2 fruit fly cellular contexts compared by ENCODE assay signal in genomic region chr2L:9442795-9443287, dm6.
TF ChIP-seq lines count a peak whose summit lies in the region.

No protein-coding gene starts in this region.

- TF ChIP-seq CTCF in whole organism, embryonic (GFP tag; optimal IDR thresholded peaks at IDR 0.05; lab: Kevin White, UChicago) = no peak

TF ChIP-seq in whole organism, embryonic, 481 proteins besides CTCF, POLR2A, EP300 and RAD21:
- TF ChIP-seq CG15514 (GFP tag; optimal IDR thresholded peaks at IDR 0.05; lab: Kevin White, UChicago) (no peak), Atf3 (GFP tag; optimal IDR thresholded peaks at IDR 0.05; lab: Kevin White, UChicago) (no peak), pros (GFP tag; optimal IDR thresholded peaks at IDR 0.05; lab: Kevin White, UChicago) (peak; percentile 81), Stat92E (GFP tag; optimal IDR thresholded peaks at IDR 0.05; lab: Kevin White, UChicago) (no peak), Dref (GFP tag; IDR thresholded peaks at IDR 0.05; lab: Robert Waterston, UW) (no peak), wek (GFP tag; optimal IDR thresholded peaks at IDR 0.05; lab: Kevin White, UChicago) (no peak), kni (GFP tag; optimal IDR thresholded peaks at IDR 0.05; lab: Kevin White, UChicago) (peak; percentile 3), CG3065 (GFP tag; optimal IDR thresholded peaks at IDR 0.05; lab: Kevin White, UChicago) (no peak), fd3F (GFP tag; optimal IDR thresholded peaks at IDR 0.05; lab: Kevin White, UChicago) (no peak), CkIIα-i1 (GFP tag; IDR thresholded peaks at IDR 0.05; lab: Robert Waterston, UW) (no peak), CG1529 (GFP tag; optimal IDR thresholded peaks at IDR 0.05; lab: Kevin White, UChicago) (no peak), CG5180 (GFP tag; optimal IDR thresholded peaks at IDR 0.05; lab: Kevin White, UChicago) (no peak), abd-A (tag; optimal IDR thresholded peaks at IDR 0.05; lab: Kevin White, UChicago) (peak; percentile 51), gt (GFP tag; IDR thresholded peaks at IDR 0.05; lab: Robert Waterston, UW) (no peak), CG31365 (tag; optimal IDR thresholded peaks at IDR 0.05; lab: Kevin White, UChicago) (no peak), ERR (GFP tag; optimal IDR thresholded peaks at IDR 0.05; lab: Kevin White, UChicago) (no peak), Chrac-16 (GFP tag; optimal IDR thresholded peaks at IDR 0.05; lab: Kevin White, UChicago) (no peak), tll (GFP tag; optimal IDR thresholded peaks at IDR 0.05; lab: Kevin White, UChicago) (no peak), Hey (tag; optimal IDR thresholded peaks at IDR 0.05; lab: Kevin White, UChicago) (peak; percentile 97), cg (GFP tag; optimal IDR thresholded peaks at IDR 0.05; lab: Kevin White, UChicago) (no peak), CG17612 (GFP tag; IDR thresholded peaks at IDR 0.05; lab: Robert Waterston, UW) (no peak), CG33213 (GFP tag; optimal IDR thresholded peaks at IDR 0.05; lab: Kevin White, UChicago) (no peak), CG11247 (GFP tag; IDR thresholded peaks at IDR 0.05; lab: Robert Waterston, UW) (no peak), Six4 (GFP tag; optimal IDR thresholded peaks at IDR 0.05; lab: Kevin White, UChicago) (no peak), Eip74EF (GFP tag; optimal IDR thresholded peaks at IDR 0.05; lab: Kevin White, UChicago) (no peak), btn (GFP tag; optimal IDR thresholded peaks at IDR 0.05; lab: Kevin White, UChicago) (no peak), slbo (GFP tag; IDR thresholded peaks at IDR 0.05; lab: Robert Waterston, UW) (no peak), NfI (GFP tag; optimal IDR thresholded peaks at IDR 0.05; lab: Kevin White, UChicago) (no peak), nerfin-1 (tag; optimal IDR thresholded peaks at IDR 0.05; lab: Kevin White, UChicago) (no peak), BtbVII (GFP tag; optimal IDR thresholded peaks at IDR 0.05; lab: Kevin White, UChicago) (no peak), Fer1 (GFP tag; optimal IDR thresholded peaks at IDR 0.05; lab: Kevin White, UChicago) (no peak), Pdp1 (GFP tag; optimal IDR thresholded peaks at IDR 0.05; lab: Kevin White, UChicago) (no peak), pho (GFP tag; optimal IDR thresholded peaks at IDR 0.05; lab: Kevin White, UChicago) (no peak)

TF ChIP-seq in whole organism, wandering third instar larva, 38 proteins besides CTCF, POLR2A, EP300 and RAD21:
- TF ChIP-seq Rel (GFP tag; optimal IDR thresholded peaks at IDR 0.05; lab: Kevin White, UChicago) (no peak), Rel (tag; optimal IDR thresholded peaks at IDR 0.05; lab: Kevin White, UChicago) (peak; percentile 38), GATAd (GFP tag; optimal IDR thresholded peaks at IDR 0.05; lab: Kevin White, UChicago) (no peak)
